Worm (Caenorhabditis elegans) whole organism, early embryonic: ENCODE data around the gene bre-5.

Experiments used
- ets-7 ChIP-seq: sonication (generic microtip); optimal IDR thresholded peaks from 2 replicates; lab custom pipeline; 2016; ENCODE audit warnings: missing genotype, missing genetic modification characterization, missing compliant biosample characterization
- pes-1 ChIP-seq: fragments of 200-800 bp; sonication (Bioruptor generic); IDR thresholded peaks from 2 replicates; pipeline ENCODE4 v1.3.6; 2022; ENCODE audit warnings: missing genetic modification reagents, missing genetic modification characterization, missing compliant biosample characterization

DNA sequence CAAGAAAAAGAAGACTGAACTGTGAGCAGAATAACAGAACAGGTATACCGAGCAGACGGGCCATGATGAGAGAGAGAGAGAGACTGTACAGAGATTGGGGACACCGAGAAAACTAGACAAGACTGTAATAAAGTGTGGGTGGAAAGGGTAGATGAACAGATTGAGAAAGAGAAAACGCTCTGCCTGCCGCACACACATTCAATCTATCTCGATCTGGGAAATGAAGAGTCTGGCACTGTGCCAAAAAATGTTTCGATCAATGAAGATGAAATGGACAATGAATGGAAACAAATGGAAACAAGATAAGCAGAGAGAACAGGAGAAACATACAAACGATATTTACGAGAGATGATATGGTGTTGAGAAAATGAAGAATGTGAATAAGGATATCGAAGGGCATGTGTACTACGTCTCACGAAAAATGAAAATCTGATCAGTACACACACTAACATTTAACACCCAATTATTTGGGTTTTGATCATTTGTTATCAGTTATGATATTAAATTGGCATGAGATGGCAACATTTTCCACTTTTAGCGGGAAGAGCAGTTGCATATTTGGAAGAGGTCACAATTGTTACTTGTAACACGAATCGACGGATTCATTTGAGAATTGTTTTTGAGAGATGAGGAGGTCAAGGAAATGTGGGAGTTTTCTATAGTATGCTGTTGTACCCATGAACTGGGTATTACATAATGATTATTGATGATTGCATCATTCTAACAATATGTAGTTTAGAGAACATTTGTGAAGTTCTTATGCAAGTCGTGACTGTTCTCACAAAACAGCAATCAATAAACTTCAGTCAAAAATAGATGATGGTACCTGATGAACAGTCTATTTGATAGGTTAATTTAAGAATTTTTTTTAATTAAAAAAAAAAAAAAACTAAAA, 5.9 kb downstream of the bre-5 start:
- TF ChIP-seq ets-7 (tag; lab: Kevin White, UChicago) (no peak), pes-1 (GFP tag; lab: Robert Waterston, UW) (no peak)
